Fruit fly (Drosophila melanogaster) whole organism, embryonic: ENCODE measurements around the gene RabX4.

Source experiments
- CG10979 ChIP-seq: fragments of 200-800 bp; sonication (Bioruptor generic); optimal IDR thresholded peaks from 2 replicates; lab custom pipeline; 2018; ENCODE audit warnings: missing biosample characterization, mild to moderate bottlenecking, missing genetic modification characterization, moderate library complexity
- CG11093 ChIP-seq: fragments of 200-800 bp; sonication (Bioruptor generic); IDR thresholded peaks from 3 replicates; pipeline ENCODE4 v1.3.6; 2022; ENCODE audit warnings: missing biosample characterization, missing genetic modification characterization
- CG12104 ChIP-seq: fragments of 200-800 bp; sonication (Bioruptor generic); optimal IDR thresholded peaks from 3 replicates; lab custom pipeline; 2016; ENCODE audit warnings: missing biosample characterization, missing genetic modification characterization
- CG13624 ChIP-seq: fragments of 200-800 bp; sonication (Bioruptor generic); optimal IDR thresholded peaks from 2 replicates; lab custom pipeline; 2016; ENCODE audit warnings: missing biosample characterization, missing genetic modification characterization
- CG14050 ChIP-seq: fragments of 200-800 bp; sonication (Bioruptor generic); IDR thresholded peaks from 3 replicates; pipeline ENCODE4 v1.3.6; 2022; ENCODE audit warnings: missing biosample characterization, missing genetic modification characterization
- CG14441 ChIP-seq: fragments of 200-800 bp; sonication (Bioruptor generic); IDR thresholded peaks from 2 replicates; pipeline ENCODE4 v1.3.6; 2022; ENCODE audit warnings: missing biosample characterization, missing genetic modification characterization
- CG17186 ChIP-seq: fragments of 200-800 bp; sonication (Bioruptor generic); optimal IDR thresholded peaks from 3 replicates; lab custom pipeline; 2017; ENCODE audit warnings: missing biosample characterization, missing genetic modification reagents, missing genetic modification characterization
- CG17912 ChIP-seq: fragments of 200-800 bp; sonication (Bioruptor generic); optimal IDR thresholded peaks from 2 replicates; lab custom pipeline; 2018; ENCODE audit warnings: missing biosample characterization, mild to moderate bottlenecking, missing genetic modification characterization
- CG2712 ChIP-seq: fragments of 200-800 bp; optimal IDR thresholded peaks from 3 replicates; lab custom pipeline; 2019; ENCODE audit warnings: missing biosample characterization, mild to moderate bottlenecking, missing genetic modification characterization, moderate library complexity
- CG30431 ChIP-seq: fragments of 200-800 bp; sonication (Bioruptor generic); optimal IDR thresholded peaks from 2 replicates; lab custom pipeline; 2017; ENCODE audit warnings: missing biosample characterization, missing genetic modification characterization
- CG31365 ChIP-seq: fragments of 200-800 bp; sonication (Bioruptor generic); optimal IDR thresholded peaks from 2 replicates; lab custom pipeline; 2018; ENCODE audit warnings: missing biosample characterization, mild to moderate bottlenecking, missing genetic modification characterization
- CG4424 ChIP-seq: fragments of 200-800 bp; sonication (Bioruptor generic); optimal IDR thresholded peaks from 3 replicates; lab custom pipeline; 2016; ENCODE audit warnings: missing biosample characterization, missing genetic modification characterization
- CG4617 ChIP-seq: fragments of 200-800 bp; sonication (Bioruptor generic); optimal IDR thresholded peaks from 3 replicates; lab custom pipeline; 2016; ENCODE audit warnings: missing biosample characterization, missing genetic modification characterization, borderline replicate concordance
- CG7271 ChIP-seq: fragments of 200-800 bp; sonication (Bioruptor generic); optimal IDR thresholded peaks from 2 replicates; lab custom pipeline; 2018; ENCODE audit warnings: missing biosample characterization, mild to moderate bottlenecking, missing genetic modification characterization, moderate library complexity
- CHES-1-like ChIP-seq: fragments of 200-800 bp; sonication (Bioruptor generic); optimal IDR thresholded peaks from 2 replicates; lab custom pipeline; 2016; ENCODE audit warnings: missing biosample characterization, missing genetic modification characterization
- CkIIα-i1 ChIP-seq: fragments of 200-800 bp; sonication (Bioruptor generic); IDR thresholded peaks from 2 replicates; pipeline ENCODE4 v1.3.6; 2022; ENCODE audit warnings: missing biosample characterization, missing genetic modification characterization
- Deaf1 ChIP-seq: fragments of 200-800 bp; optimal IDR thresholded peaks from 3 replicates; lab custom pipeline; 2019; ENCODE audit warnings: missing biosample characterization, mild to moderate bottlenecking, missing genetic modification characterization, moderate library complexity
- Dip3 ChIP-seq: fragments of 200-800 bp; sonication (Bioruptor generic); optimal IDR thresholded peaks from 3 replicates; lab custom pipeline; 2016; ENCODE audit warnings: missing biosample characterization, missing genetic modification characterization
- Fer3 ChIP-seq: fragments of 200-800 bp; sonication (Bioruptor generic); optimal IDR thresholded peaks from 2 replicates; lab custom pipeline; 2018; ENCODE audit warnings: missing biosample characterization, mild to moderate bottlenecking, missing genetic modification characterization, moderate library complexity
- HLH3B ChIP-seq: fragments of 200-800 bp; sonication (Bioruptor generic); IDR thresholded peaks from 2 replicates; pipeline ENCODE4 v1.3.6; 2022; ENCODE audit warnings: missing biosample characterization, missing genetic modification characterization
- Hand ChIP-seq: fragments of 200-800 bp; sonication (Bioruptor generic); optimal IDR thresholded peaks from 2 replicates; lab custom pipeline; 2017; ENCODE audit warnings: mild to moderate bottlenecking, missing biosample characterization, missing genetic modification reagents, missing genetic modification characterization
- Hr3 ChIP-seq: fragments of 200-800 bp; sonication (Bioruptor generic); optimal IDR thresholded peaks from 3 replicates; lab custom pipeline; 2016; ENCODE audit warnings: missing biosample characterization, missing genetic modification characterization
- Hsf ChIP-seq: fragments of 200-800 bp; sonication (Bioruptor generic); optimal IDR thresholded peaks from 3 replicates; lab custom pipeline; 2016; ENCODE audit warnings: missing biosample characterization, missing genetic modification characterization
- Mes4 ChIP-seq: fragments of 200-800 bp; sonication (Bioruptor generic); optimal IDR thresholded peaks from 2 replicates; lab custom pipeline; 2016; ENCODE audit warnings: missing biosample characterization, missing genetic modification characterization
- Oli ChIP-seq: fragments of 200-800 bp; sonication (Bioruptor generic); optimal IDR thresholded peaks from 2 replicates; lab custom pipeline; 2018; ENCODE audit warnings: missing biosample characterization, mild to moderate bottlenecking, missing genetic modification characterization, moderate library complexity
- Pdp1 ChIP-seq, 2 experiments: fragments of 200-800 bp; sonication (Bioruptor generic); optimal IDR thresholded peaks; 3 replicates each; lab custom pipeline; 2016; ENCODE audit warnings: missing biosample characterization in 2 of 2, missing genetic modification characterization in 2 of 2, mild to moderate bottlenecking in 1 of 2, moderate library complexity in 1 of 2
- Six4 ChIP-seq: fragments of 200-800 bp; sonication (Bioruptor generic); optimal IDR thresholded peaks from 2 replicates; lab custom pipeline; 2016; ENCODE audit warnings: missing biosample characterization, missing genetic modification characterization
- YL-1 ChIP-seq: fragments of 200-800 bp; sonication (Bioruptor generic); optimal IDR thresholded peaks from 3 replicates; lab custom pipeline; 2017; ENCODE audit warnings: missing biosample characterization, mild to moderate bottlenecking, missing genetic modification characterization
- al ChIP-seq: fragments of 200-800 bp; sonication (Bioruptor generic); IDR thresholded peaks from 2 replicates; pipeline ENCODE4 v1.3.6; 2022; ENCODE audit warnings: missing biosample characterization, missing genetic modification characterization
- az2 ChIP-seq: fragments of 200-800 bp; sonication (Bioruptor generic); optimal IDR thresholded peaks from 3 replicates; lab custom pipeline; 2016; ENCODE audit warnings: missing biosample characterization, missing genetic modification characterization
- cas ChIP-seq: fragments of 200-800 bp; sonication (Bioruptor generic); IDR thresholded peaks from 2 replicates; pipeline ENCODE4 v1.3.6; 2022; ENCODE audit warnings: missing biosample characterization, missing genetic modification characterization
- chinmo ChIP-seq: fragments of 200-800 bp; sonication (Bioruptor generic); IDR thresholded peaks from 4 replicates; pipeline ENCODE4 v1.3.6; 2022; ENCODE audit warnings: missing biosample characterization, missing genetic modification characterization; ENCODE audit not compliant: partially characterized antibody
- croc ChIP-seq: fragments of 200-800 bp; sonication (Bioruptor generic); conservative IDR thresholded peaks from 3 replicates; pipeline ENCODE4 v1.3.6; 2022; ENCODE audit warnings: missing biosample characterization, missing genetic modification characterization
- crp ChIP-seq, 2 experiments: fragments of 200-800 bp; sonication (Bioruptor generic); optimal IDR thresholded peaks; 2 replicates in 1 of 2; 3 replicates in 1 of 2; lab custom pipeline; 2017; ENCODE audit warnings: missing biosample characterization in 2 of 2, missing genetic modification characterization in 2 of 2, mild to moderate bottlenecking in 1 of 2, moderate library complexity in 1 of 2
- dati ChIP-seq: fragments of 200-800 bp; sonication (Bioruptor generic); IDR thresholded peaks from 2 replicates; pipeline ENCODE4 v1.3.6; 2022; ENCODE audit warnings: missing biosample characterization, missing genetic modification characterization
- dm ChIP-seq: fragments of 200-800 bp; sonication (Bioruptor generic); optimal IDR thresholded peaks from 3 replicates; lab custom pipeline; 2016; ENCODE audit warnings: missing biosample characterization, missing genetic modification characterization
- gfzf ChIP-seq: fragments of 200-800 bp; sonication (Bioruptor generic); optimal IDR thresholded peaks from 2 replicates; lab custom pipeline; 2016; ENCODE audit warnings: missing biosample characterization, mild to moderate bottlenecking, missing genetic modification characterization, moderate library complexity
- lab ChIP-seq: fragments of 200-800 bp; sonication (Bioruptor generic); optimal IDR thresholded peaks from 3 replicates; lab custom pipeline; 2017; ENCODE audit warnings: missing biosample characterization, missing genetic modification characterization, mild to moderate bottlenecking, moderate library complexity, missing genetic modification reagents
- luna ChIP-seq: fragments of 200-800 bp; sonication (Bioruptor generic); optimal IDR thresholded peaks from 2 replicates; lab custom pipeline; 2016; ENCODE audit warnings: missing biosample characterization, missing genetic modification characterization
- nerfin-1 ChIP-seq: fragments of 200-800 bp; sonication (Bioruptor generic); optimal IDR thresholded peaks from 3 replicates; lab custom pipeline; 2019; ENCODE audit warnings: missing biosample characterization, mild to moderate bottlenecking, missing genetic modification characterization, moderate library complexity
- onecut ChIP-seq: fragments of 200-800 bp; sonication (Bioruptor generic); IDR thresholded peaks from 2 replicates; pipeline ENCODE4 v1.3.6; 2022; ENCODE audit warnings: missing biosample characterization, missing genetic modification characterization
- org-1 ChIP-seq: fragments of 200-800 bp; sonication (Bioruptor generic); optimal IDR thresholded peaks from 2 replicates; lab custom pipeline; 2017; ENCODE audit warnings: missing biosample characterization, missing genetic modification characterization
- phol ChIP-seq: fragments of 200-800 bp; sonication (Bioruptor generic); optimal IDR thresholded peaks from 3 replicates; lab custom pipeline; 2018; ENCODE audit warnings: missing biosample characterization, mild to moderate bottlenecking, missing genetic modification characterization, moderate library complexity
- pum ChIP-seq: fragments of 200-800 bp; sonication (Bioruptor generic); optimal IDR thresholded peaks from 2 replicates; lab custom pipeline; 2016; ENCODE audit warnings: missing biosample characterization, missing genetic modification characterization
- rib ChIP-seq: fragments of 200-800 bp; sonication (Bioruptor generic); IDR thresholded peaks from 2 replicates; pipeline ENCODE4 v1.3.6; 2022; ENCODE audit warnings: missing biosample characterization, missing genetic modification characterization
- seq ChIP-seq: fragments of 200-800 bp; sonication (Bioruptor generic); IDR thresholded peaks from 2 replicates; pipeline ENCODE4 v1.3.6; 2022; ENCODE audit warnings: missing biosample characterization, missing genetic modification characterization
- tio ChIP-seq: fragments of 200-800 bp; sonication (Bioruptor generic); optimal IDR thresholded peaks from 2 replicates; lab custom pipeline; 2017; ENCODE audit warnings: missing biosample characterization, missing genetic modification characterization, inconsistent platforms
- toy ChIP-seq: fragments of 200-800 bp; sonication (Bioruptor generic); IDR thresholded peaks from 2 replicates; pipeline ENCODE4 v1.3.6; 2022; ENCODE audit warnings: missing biosample characterization, missing genetic modification characterization
- trem ChIP-seq: fragments of 200-800 bp; optimal IDR thresholded peaks from 3 replicates; lab custom pipeline; 2019; ENCODE audit warnings: missing biosample characterization, mild to moderate bottlenecking, missing genetic modification characterization, moderate library complexity

Gene RabX4

dm6 chr3R:24816993-24817854 is 11.0 kb downstream of the RabX4 start, which contains the start of the genes CG5808 and Saf-B (continued):
- TF ChIP-seq croc (GFP tag; lab: Robert Waterston, UW) (no peak), trem (tag; lab: Kevin White, UChicago) (peak; percentile 68), CG2712 (tag; lab: Kevin White, UChicago) (peak; percentile 61), crp (GFP tag; optimal IDR thresholded peaks at IDR 0.05; lab: Kevin White, UChicago) (peak in 1 of 2 experiments; percentile 37), CG31365 (tag; lab: Kevin White, UChicago) (no peak), Deaf1 (tag; lab: Kevin White, UChicago) (no peak), CG10979 (tag; lab: Kevin White, UChicago) (peak; percentile 28), pum (GFP tag; lab: Kevin White, UChicago) (no peak), az2 (peak; percentile 33), chinmo (GFP tag; lab: Robert Waterston, UW) (0 out of 4 replicates have a peak, but pooled peaks have one; percentile 77), phol (peak; percentile 94), CG12104 (GFP tag; lab: Kevin White, UChicago) (peak; percentile 74), cas (GFP tag; lab: Robert Waterston, UW) (no peak), dm (GFP tag; lab: Kevin White, UChicago) (no peak), Dip3 (no peak), CG14441 (peak; percentile 43; the same call in 1 of the 2 replicates), CkIIα-i1 (peak; percentile 72), Fer3 (tag; lab: Kevin White, UChicago) (peak; percentile 19), CG4424 (GFP tag; lab: Kevin White, UChicago) (peak; percentile 58), Hsf (GFP tag; lab: Kevin White, UChicago) (peak; percentile 38), tio (no peak), CHES-1-like (no peak), nerfin-1 (peak; percentile 49), Pdp1 (GFP tag; optimal IDR thresholded peaks at IDR 0.05; lab: Kevin White, UChicago) (no peak), CG11093 (no peak), Hr3 (GFP tag; lab: Kevin White, UChicago) (no peak), luna (GFP tag; lab: Kevin White, UChicago) (no peak), al (0 out of 2 replicates have a peak, but pooled peaks have one; percentile 34), gfzf (no peak), CG17186 (GFP tag; lab: Kevin White, UChicago) (no peak), Six4 (GFP tag; lab: Kevin White, UChicago) (peak; percentile 40), CG30431 (GFP tag; lab: Kevin White, UChicago) (no peak), HLH3B (peak; percentile 31; the same call in 1 of the 2 replicates), Oli (tag; lab: Kevin White, UChicago) (peak; percentile 13), CG13624 (GFP tag; lab: Kevin White, UChicago) (no peak), Hand (no peak), lab (GFP tag; lab: Kevin White, UChicago) (no peak), YL-1 (GFP tag; lab: Kevin White, UChicago) (peak; percentile 49), onecut (no peak), toy (GFP tag; lab: Robert Waterston, UW) (no peak), dati (GFP tag; lab: Robert Waterston, UW) (no peak), CG4617 (GFP tag; lab: Kevin White, UChicago) (peak; percentile 39), rib (GFP tag; lab: Robert Waterston, UW) (no peak), CG7271 (tag; lab: Kevin White, UChicago) (peak; percentile 7), seq (GFP tag; lab: Robert Waterston, UW) (no peak; the same call in 1 of the 2 replicates), CG14050 (no peak), org-1 (GFP tag; lab: Kevin White, UChicago) (no peak), CG17912 (no peak), Mes4 (GFP tag; lab: Kevin White, UChicago) (no peak)
